Fruit fly (Drosophila melanogaster) ovary, adult (tissue): ENCODE data around the gene CG16986.

ENCODE experiments used
- CG17801 ChIP-seq: fragments of 200-800 bp; optimal IDR thresholded peaks from 2 replicates; lab custom pipeline; 2019; ENCODE audit warnings: missing biosample characterization, mild to moderate bottlenecking, missing genetic modification characterization, moderate library complexity; ENCODE audit not compliant: partially characterized antibody

CG16986 gene

DNA sequence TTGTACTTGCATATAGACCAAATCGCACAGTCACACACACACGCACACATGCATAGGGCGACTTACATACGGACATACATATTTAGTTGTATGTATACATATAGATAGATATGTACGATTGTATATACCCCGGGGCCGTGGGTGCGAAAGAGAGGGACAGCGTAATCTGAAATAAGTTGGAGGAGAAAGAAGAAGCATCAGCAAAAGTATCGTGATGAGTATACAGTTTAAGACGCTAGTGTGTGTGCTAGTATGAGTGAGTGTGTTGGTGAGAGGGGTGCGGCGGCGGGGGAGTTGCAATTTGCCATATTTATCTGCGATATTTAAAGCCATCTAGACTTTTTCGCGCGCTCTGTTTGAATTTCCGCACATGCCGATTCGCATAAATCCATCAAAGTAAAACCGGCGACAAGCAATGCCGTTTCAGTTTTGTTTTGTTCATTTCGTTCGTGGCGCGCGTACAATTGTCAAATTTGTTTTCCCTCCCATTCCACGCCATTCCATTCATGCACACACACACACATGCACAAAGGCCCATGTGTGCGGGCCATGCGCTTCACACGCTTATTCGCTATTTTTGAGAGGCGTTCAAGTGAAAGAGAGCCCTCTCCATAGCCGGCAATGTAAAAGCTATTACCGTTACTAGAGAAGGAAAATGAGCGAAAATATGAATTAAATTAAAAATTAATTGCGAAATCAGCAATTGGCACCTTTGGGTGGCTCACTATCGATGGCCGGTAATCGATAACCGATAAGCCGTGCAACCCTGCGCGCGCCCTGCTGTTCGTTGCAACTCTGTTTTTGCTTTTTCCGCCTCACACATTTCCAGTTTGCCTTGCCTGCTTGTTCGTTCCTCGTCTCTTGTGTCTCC, 35.0 kb downstream of the CG16986 start:
- TF ChIP-seq CG17801 (GFP tag; lab: Kevin White, UChicago) = peak; percentile 88

DNA sequence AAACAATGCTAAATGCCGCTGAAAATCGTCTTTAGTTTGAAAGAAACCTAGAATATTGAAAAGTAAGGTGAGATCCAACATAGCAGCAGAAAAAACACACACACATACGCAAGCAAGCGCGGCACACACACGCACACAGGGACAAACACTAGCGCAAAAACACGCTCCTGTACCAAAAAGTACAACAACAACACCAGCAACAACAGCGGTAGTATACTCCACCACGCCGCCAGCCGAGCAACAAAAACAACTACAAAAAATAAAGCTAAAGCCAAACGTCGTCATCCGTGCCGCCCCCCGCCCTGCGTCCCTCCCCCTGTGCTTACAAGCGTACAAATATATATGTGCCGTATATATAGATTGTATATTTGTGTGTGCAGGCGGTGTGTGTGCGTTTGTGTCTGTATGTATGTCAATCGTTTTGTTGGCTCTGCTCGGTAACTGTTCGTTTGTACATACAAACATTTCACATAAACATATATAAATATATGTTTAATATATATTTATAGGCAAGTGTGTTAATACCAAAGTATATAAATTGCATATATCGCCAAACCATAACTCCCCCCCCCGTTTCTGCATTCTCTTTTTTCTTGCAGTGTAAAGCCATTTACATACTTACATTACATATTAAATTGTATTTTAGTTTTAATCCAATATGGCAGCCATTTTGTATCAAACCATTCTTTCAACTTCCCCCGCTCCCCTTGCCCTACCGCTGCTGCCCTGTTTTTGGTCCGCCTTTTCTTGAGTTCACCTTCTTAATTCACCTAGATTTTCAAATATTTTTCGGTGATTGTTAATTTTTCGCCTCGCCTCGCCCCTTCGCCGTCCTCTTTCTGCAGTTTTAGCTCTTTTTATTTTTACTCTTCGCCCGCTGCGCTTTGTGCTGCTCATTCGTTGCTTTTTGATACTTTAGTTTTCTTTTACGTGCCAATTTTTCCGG, 36.2 kb downstream of the CG16986 start:
- TF ChIP-seq CG17801 (GFP tag; lab: Kevin White, UChicago) = peak; percentile 36

DNA sequence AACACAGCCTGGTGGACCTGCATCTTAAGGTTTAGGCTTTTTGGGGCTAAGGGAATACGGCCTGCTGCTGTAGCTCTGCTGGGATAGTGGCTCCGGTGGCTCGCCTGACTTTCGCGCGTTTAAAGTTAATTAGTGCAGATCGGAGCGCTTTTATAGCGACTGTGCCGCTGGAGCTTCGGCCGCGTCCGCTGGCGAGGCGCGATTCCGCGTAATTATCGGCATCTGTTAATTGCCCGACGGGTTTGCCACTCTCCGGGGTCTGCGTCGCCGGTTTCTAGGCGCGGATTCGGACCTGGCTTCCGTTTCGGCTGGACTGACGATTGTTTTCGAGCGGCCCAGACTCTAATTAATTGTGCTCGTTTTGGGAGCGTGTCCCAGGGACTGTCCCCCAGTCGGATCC, 43.2 kb downstream of the CG16986 start, which contains the start of gene CG14949:
Gene CG14949 (minus strand): TSS at position 101 of the 400 bp plus-strand sequence.
- no peak for TF ChIP-seq CG17801 (GFP tag; lab: Kevin White, UChicago)

DNA sequence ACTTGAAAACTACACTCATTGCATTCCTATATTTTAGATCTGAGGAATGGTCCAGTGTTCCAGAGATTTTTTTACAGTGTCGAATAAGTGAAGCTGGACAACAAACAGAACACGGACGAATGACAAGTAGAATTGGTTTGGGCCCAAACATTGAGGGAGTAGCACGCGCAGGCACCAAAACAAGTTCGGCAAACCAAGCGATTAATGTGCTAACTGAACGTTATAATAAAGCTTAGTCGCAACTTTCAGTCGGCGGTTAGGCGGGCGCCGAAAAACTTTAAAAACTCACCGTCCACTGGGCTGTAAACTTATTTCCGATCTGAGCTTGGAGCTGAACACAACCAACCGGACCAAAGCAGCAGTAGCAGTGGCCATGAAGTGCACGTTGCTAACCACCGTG, 44.9 kb downstream of the CG16986 start, which contains the start of gene CG1143:
Gene CG1143 (plus strand): TSS at position 301 of the 400 bp plus-strand sequence.
- no peak for TF ChIP-seq CG17801 (GFP tag; lab: Kevin White, UChicago)

DNA sequence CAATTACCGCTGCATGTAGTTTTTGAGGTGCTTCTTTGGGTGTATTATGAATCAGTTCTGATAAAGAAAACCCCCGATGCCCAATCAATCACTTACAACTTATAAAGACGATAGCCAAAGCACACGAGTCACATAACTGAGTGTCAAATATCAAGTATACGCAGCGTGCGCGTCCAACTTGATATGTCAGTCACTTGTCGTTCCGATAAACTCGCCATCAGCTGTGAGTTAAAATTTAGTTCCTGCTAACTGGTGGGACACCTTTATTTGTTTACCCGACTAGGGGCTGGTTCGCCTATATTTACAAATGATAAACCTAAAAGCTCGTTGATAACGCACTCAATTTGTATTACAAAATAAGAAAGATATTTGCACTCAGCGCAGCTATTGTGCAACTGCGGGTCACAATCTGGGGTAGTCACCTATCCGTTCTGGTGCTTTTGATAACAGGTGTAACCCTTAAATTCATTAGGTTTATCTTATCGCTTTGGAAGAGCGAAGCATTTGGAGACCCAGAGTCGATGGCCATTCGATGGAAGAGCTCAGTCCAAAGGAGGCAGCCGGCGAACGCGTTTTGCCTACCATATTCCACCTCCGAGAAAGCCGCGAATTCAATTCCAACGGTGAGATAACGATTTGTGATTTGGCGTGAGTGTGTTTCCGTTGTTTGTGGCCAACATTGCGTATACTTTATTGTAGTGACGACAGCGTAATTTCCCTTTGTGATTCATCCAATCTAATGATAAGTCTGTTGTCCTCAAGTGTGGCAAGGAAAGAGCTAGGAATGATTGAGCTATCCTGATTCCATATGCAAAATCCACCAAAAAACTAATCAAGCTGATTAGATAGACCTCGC, 47.6 kb downstream of the CG16986 start, which contains the start of gene CG1246:
Gene CG1246 (plus strand): TSS at position 526 of the 856 bp plus-strand sequence.
- TF ChIP-seq CG17801 (GFP tag; lab: Kevin White, UChicago) = no peak
